Fruit fly (Drosophila melanogaster) ovary, adult (tissue): Measurements from ENCODE around the gene Reck.

Experiments used
- CG17801 ChIP-seq: fragments of 200-800 bp; optimal IDR thresholded peaks from 2 replicates; lab custom pipeline; 2019; ENCODE audit warnings: missing biosample characterization, mild to moderate bottlenecking, missing genetic modification characterization, moderate library complexity; ENCODE audit not compliant: partially characterized antibody

Gene Reck

dm6 chr3L:14976026-14976425, 37.8 kb downstream of the Reck start:
- no peak for TF ChIP-seq CG17801 (GFP tag; lab: Kevin White, UChicago)

dm6 chr3L:14974952-14975351, 38.9 kb downstream of the Reck start:
- TF ChIP-seq CG17801 (GFP tag; lab: Kevin White, UChicago), result no peak

- no peak for TF ChIP-seq CG17801 (GFP tag; lab: Kevin White, UChicago)
Measured at dm6 chr3L:14974513-14974912, 39.3 kb downstream of the Reck start, which contains the start of gene Ocho. Ocho (plus strand) TSS chr3L:14974848.

DNA sequence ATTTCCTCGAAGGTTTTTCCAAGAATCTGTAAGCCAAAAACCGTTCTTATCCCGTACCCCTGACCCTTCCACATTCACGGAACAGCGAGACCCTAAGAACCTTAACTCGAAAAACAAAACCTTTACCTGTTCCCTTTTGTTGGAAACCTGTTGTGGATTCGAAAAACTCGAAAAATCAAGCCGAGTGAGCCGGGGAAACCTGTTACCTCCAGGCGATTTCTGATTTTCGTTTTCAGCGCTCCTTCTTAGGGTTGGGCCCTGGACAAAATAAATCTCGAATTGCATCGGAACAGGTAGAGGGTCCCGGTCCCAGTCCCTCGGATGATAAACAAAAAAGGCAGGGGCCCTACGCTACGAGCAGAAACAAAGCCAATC, 40.6 kb downstream of the Reck start:
- no peak for TF ChIP-seq CG17801 (GFP tag; lab: Kevin White, UChicago)

- TF ChIP-seq CG17801 (GFP tag; lab: Kevin White, UChicago), result no peak
Measured at dm6 chr3L:14972625-14973250, 41.1 kb downstream of the Reck start, which contains the start of gene Brd. Brd (plus strand) TSS chr3L:14972667.

- TF ChIP-seq CG17801 (GFP tag; lab: Kevin White, UChicago), result no peak
Measured at dm6 chr3L:14971893-14972624, 41.8 kb downstream of the Reck start.

DNA sequence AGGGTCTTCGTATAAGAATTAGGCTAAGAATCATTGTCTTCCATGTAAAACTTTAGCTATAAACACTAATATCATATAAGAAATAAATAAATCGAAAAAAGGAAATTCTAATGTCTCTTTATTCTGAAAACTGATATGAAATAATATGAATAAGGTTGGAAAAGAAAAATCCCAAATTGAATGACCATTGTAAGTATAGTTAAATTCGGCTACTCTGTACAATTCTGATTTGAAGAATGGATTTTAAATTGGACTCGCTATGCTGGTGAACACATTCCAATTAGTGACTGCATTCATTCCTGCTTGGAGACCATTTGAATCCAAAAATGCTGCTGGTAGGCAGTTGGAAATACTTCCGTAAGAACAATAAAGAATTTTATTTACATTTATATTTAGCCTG, 43.6 kb downstream of the Reck start:
- no peak for TF ChIP-seq CG17801 (GFP tag; lab: Kevin White, UChicago)

- no peak for TF ChIP-seq CG17801 (GFP tag; lab: Kevin White, UChicago)
Measured at dm6 chr3L:14969171-14969570, 44.7 kb downstream of the Reck start, which contains the start of gene Tom. Tom (plus strand) TSS chr3L:14969344.

DNA sequence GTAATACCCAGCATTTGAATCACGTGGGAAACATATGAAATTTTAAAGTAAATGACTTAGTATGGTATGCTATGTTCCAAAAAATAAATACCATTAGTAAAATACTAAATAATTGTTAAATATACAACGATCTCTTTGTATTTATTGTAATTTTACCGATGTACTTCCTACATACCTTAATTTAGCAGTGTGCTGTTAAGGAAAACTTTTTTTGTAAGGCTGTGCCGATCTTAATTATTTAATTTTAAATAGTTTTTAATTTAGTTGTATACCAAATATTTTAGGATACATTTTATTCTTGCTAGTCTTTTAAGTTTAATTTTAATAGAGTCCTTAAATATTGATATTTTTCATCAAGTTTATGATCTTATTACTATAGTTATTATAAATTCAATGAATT, 45.3 kb downstream of the Reck start:
- TF ChIP-seq CG17801 (GFP tag; lab: Kevin White, UChicago), result no peak

- no peak for TF ChIP-seq CG17801 (GFP tag; lab: Kevin White, UChicago)
Measured at dm6 chr3L:14967691-14968538, 45.9 kb downstream of the Reck start.

DNA sequence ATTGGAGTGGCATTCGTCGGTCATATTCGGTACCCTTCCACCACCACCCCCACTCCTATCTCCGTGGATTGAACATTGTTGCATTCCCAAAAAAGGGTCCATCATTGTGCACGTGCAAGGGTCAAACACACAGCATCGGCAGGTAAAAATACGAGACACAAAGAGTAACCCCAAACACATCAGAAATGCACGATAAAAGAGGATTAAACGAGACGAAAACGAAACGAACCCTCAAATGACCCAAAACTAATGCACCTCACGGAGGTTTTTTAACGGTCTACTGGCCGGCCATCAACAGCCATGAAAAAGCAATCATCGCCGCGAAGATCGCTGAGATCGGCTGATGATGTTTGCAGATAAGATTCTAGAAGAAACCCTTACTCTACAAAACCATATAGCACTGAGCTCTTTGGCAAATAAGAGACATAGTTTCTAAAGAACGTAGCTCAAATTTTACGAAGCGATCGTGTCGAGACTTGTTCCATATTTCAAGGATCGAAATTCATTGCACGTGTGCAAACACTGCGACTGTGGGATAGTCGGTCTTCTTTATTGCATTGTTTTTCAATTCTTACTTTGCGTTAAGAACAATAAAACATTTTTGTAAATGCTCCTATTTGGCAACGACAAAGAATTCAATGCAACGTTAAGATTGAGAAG, 47.5 kb downstream of the Reck start:
- no peak for TF ChIP-seq CG17801 (GFP tag; lab: Kevin White, UChicago)

DNA sequence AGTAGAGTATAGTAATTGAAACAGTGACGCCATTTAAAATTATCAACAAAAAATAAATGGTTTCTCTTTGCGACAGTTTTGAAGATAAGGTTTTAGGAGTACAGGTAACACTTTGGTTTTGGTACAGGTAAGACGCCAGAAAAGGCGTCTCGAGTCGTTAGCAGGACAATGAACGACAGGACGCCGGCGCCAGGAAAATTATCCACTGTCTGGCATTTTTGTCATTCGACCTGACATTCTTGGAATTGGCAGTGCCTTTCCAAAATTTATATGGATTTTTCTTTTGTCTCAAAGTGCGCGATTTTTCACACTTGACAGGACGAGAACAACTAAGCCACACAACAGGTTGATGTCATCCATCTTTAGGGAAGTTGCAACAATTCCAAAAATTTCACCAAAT, 49.0 kb downstream of the Reck start:
- TF ChIP-seq CG17801 (GFP tag; lab: Kevin White, UChicago), result no peak

dm6 chr3L:14962729-14963128, 51.1 kb downstream of the Reck start:
- TF ChIP-seq CG17801 (GFP tag; lab: Kevin White, UChicago), result no peak

DNA sequence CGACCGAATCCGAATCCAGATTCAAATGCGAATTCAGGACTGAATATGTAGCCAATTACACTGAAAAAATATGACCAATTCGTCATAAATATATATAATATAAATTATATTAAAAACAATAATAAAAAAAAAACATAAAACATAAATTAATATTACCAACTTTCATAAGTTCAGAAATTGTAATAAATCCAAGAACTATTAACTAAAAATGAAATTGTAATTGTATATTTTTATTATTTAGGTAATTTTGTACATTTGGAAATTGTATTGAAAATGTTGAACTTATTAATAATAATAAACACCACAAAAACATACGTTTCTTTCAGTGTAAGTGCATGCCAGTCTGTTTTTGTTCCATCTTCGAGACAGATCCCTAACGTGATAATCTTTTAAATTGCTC, 52.8 kb downstream of the Reck start:
- no peak for TF ChIP-seq CG17801 (GFP tag; lab: Kevin White, UChicago)

- no peak for TF ChIP-seq CG17801 (GFP tag; lab: Kevin White, UChicago)
Measured at dm6 chr3L:14960549-14960948, 53.3 kb downstream of the Reck start.
